Fruit fly (Drosophila melanogaster): Measurements from ENCODE around the gene CG3246.

Gene CG3246

DNA sequence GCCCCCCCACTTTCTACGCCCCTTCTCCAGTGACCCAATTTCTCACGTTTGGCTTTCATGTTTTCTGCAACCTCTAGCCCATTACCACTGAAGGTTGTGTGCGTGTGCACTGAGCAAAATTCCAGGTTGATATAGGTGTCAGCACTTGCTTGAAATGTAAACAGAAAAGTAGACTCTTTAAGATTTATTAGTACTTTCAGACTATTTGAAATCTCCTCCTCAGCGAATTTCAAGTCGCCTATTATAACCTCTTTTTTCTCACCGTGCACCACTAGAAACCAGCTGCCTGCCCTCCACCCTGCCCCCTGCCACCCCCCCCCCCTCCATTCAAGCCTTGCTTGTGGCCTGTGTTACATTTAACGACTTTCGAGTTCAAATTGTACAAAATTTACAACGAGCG, 26.7 kb downstream of the CG3246 start (continued):
- TF ChIP-seq prd (optimal IDR thresholded peaks at IDR 0.05) (no peak), prd (GFP tag; IDR thresholded peaks at IDR 0.05) (peak; percentile 76), Usf (GFP tag; optimal IDR thresholded peaks at IDR 0.05) (no peak), H2.0 (GFP tag; IDR thresholded peaks at IDR 0.05) (peak; percentile 19; the same call in 1 of the 2 replicates), eve (GFP tag; optimal IDR thresholded peaks at IDR 0.05) (no peak), CG1602 (GFP tag; optimal IDR thresholded peaks at IDR 0.05) (peak; percentile 2), Gsc (GFP tag; IDR thresholded peaks at IDR 0.05) (0 out of 2 replicates have a peak, but pooled peaks have one; percentile 31), nerfin-2 (GFP tag; IDR thresholded peaks at IDR 0.05; ENCODE audit: partially characterized antibody) (no peak), CG4404 (GFP tag; IDR thresholded peaks at IDR 0.05) (peak; percentile 32), ara (GFP tag; IDR thresholded peaks at IDR 0.05) (peak; percentile 58; the same call in 1 of the 2 replicates), lola (GFP tag; optimal IDR thresholded peaks at IDR 0.05) (peak in 1 of 3 experiments; percentile 49), HLH54F (GFP tag; optimal IDR thresholded peaks at IDR 0.05) (no peak), sens (GFP tag) (peak; percentile 85), btn (GFP tag; optimal IDR thresholded peaks at IDR 0.05) (no peak), br (optimal IDR thresholded peaks at IDR 0.05) (no peak), bsh (GFP tag; optimal IDR thresholded peaks at IDR 0.05) (peak in 1 of 2 experiments; percentile 65), CG16815 (GFP tag; optimal IDR thresholded peaks at IDR 0.05) (peak; percentile 22), bigmax (GFP tag; optimal IDR thresholded peaks at IDR 0.05) (no peak), CG1024 (GFP tag; IDR thresholded peaks at IDR 0.05) (peak; percentile 40; the same call in 1 of the 2 replicates), HLH3B (GFP tag; IDR thresholded peaks at IDR 0.05) (peak; percentile 78), ems (GFP tag; optimal IDR thresholded peaks at IDR 0.05) (no peak), CG7556 (GFP tag; optimal IDR thresholded peaks at IDR 0.05) (peak; percentile 39), Antp (GFP tag; optimal IDR thresholded peaks at IDR 0.05) (no peak), ftz-f1 (GFP tag; optimal IDR thresholded peaks at IDR 0.05) (no peak), CG10366 (GFP tag; IDR thresholded peaks at IDR 0.05) (peak; percentile 47), Oli (tag; optimal IDR thresholded peaks at IDR 0.05) (peak; percentile 59), otp (GFP tag; IDR thresholded peaks at IDR 0.05) (peak; percentile 71; the same call in 2 of the 3 replicates), CG1603 (tag; optimal IDR thresholded peaks at IDR 0.05) (peak; percentile 62), CG8924 (tag; optimal IDR thresholded peaks at IDR 0.05) (peak; percentile 26), lov (optimal IDR thresholded peaks at IDR 0.05) (no peak), lov (GFP tag; IDR thresholded peaks at IDR 0.05) (0 out of 3 replicates have a peak, but pooled peaks have one; percentile 40), CG18619 (GFP tag; optimal IDR thresholded peaks at IDR 0.05) (peak; percentile 1), CG17612 (GFP tag; IDR thresholded peaks at IDR 0.05) (no peak), tgo (GFP tag; IDR thresholded peaks at IDR 0.05) (peak; percentile 57), Elba2 (GFP tag; optimal IDR thresholded peaks at IDR 0.05) (no peak), CG7786 (GFP tag; optimal IDR thresholded peaks at IDR 0.05) (no peak), CG6813 (GFP tag; optimal IDR thresholded peaks at IDR 0.05) (peak; percentile 28), CG10321 (GFP tag; IDR thresholded peaks at IDR 0.05) (no peak), CG10274 (GFP tag; optimal IDR thresholded peaks at IDR 0.05) (no peak), CG11560 (tag; IDR thresholded peaks at IDR 0.05) (no peak), CG14441 (GFP tag; IDR thresholded peaks at IDR 0.05) (0 out of 2 replicates have a peak, but pooled peaks have one; percentile 29), CG10209 (GFP tag; optimal IDR thresholded peaks at IDR 0.05) (peak; percentile 53)

DNA sequence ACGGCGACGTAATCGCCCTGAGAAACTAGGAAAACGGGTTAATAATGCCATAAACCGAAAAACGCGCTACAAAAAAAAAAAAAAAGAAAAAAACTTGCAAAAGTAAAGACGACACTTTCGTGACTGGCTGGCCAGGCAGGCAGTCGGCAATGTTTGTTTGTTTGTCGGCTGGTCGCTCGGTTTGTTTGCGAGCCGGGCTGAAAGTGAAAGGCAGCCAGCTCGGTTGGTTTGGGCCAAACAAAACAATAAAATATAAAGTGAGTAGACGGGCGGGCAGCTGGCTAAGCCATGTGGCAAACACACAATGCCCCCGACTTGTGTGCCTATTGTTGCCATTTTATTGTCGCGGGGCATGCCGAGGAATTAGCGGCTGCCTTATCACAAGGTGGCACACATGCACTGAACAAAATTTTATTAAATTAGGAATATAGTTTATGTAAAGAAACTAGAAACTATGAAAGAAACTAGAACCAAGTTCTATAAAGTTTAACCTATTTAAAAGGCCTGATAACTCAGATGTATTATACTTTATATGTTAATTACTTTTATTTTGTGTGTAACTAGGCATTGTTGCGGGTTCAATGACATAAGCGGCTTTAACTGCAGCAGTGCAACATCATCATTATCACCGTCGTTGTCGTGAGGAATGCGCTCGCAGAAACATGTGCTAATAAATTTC, 33.2 kb downstream of the CG3246 start:
- no peak for TF ChIP-seq repo (GFP tag; optimal IDR thresholded peaks at IDR 0.05)
- TF ChIP-seq Xrp1 (GFP tag; IDR thresholded peaks at IDR 0.05) = no peak
- no peak for TF ChIP-seq lilli (GFP tag; optimal IDR thresholded peaks at IDR 0.05)
- no peak for TF ChIP-seq CG14050 (GFP tag; IDR thresholded peaks at IDR 0.05)
- TF ChIP-seq CG10267 (tag; optimal IDR thresholded peaks at IDR 0.05) = no peak
- TF ChIP-seq CG8765 (GFP tag; IDR thresholded peaks at IDR 0.05) = no peak
- TF ChIP-seq CG5180 (GFP tag; optimal IDR thresholded peaks at IDR 0.05) = peak; percentile 39
- no peak for TF ChIP-seq crp (GFP tag; optimal IDR thresholded peaks at IDR 0.05)
- no peak for TF ChIP-seq bbx (GFP tag; IDR thresholded peaks at IDR 0.05; ENCODE audit: partially characterized antibody)
- no peak for TF ChIP-seq chm (GFP tag; IDR thresholded peaks at IDR 0.05)
- TF ChIP-seq NfI (GFP tag; optimal IDR thresholded peaks at IDR 0.05) = no peak
- no peak for TF ChIP-seq mam (GFP tag; optimal IDR thresholded peaks at IDR 0.05)
